Worm (Caenorhabditis elegans) whole organism, L2 larva: ENCODE data around the gene F56D5.2.

Source experiments
- C34F6.9 ChIP-seq: fragments of 150-350 bp; optimal IDR thresholded peaks from 2 replicates; lab custom pipeline; 2014; ENCODE audit warnings: missing biosample characterization, missing genetic modification characterization
- F13H6.1 ChIP-seq: sonication (generic microtip); optimal IDR thresholded peaks from 2 replicates; lab custom pipeline; 2016; ENCODE audit warnings: missing genetic modification characterization, missing compliant biosample characterization
- R02D3.7 ChIP-seq: fragments of 150-350 bp; optimal IDR thresholded peaks from 2 replicates; lab custom pipeline; 2014; ENCODE audit warnings: missing biosample characterization, missing genetic modification characterization
- Y55F3AM.14 ChIP-seq: fragments of 200-800 bp; sonication (Bioruptor generic); optimal IDR thresholded peaks from 2 replicates; lab custom pipeline; 2018; ENCODE audit warnings: mild to moderate bottlenecking, missing genetic modification characterization, missing compliant biosample characterization
- ZK546.5 ChIP-seq: sonication (generic microtip); optimal IDR thresholded peaks from 2 replicates; lab custom pipeline; 2017; ENCODE audit warnings: missing biosample characterization, missing genetic modification characterization
- alr-1 ChIP-seq: fragments of 150-350 bp; optimal IDR thresholded peaks from 2 replicates; lab custom pipeline; 2014; ENCODE audit warnings: missing biosample characterization, missing genetic modification characterization
- aly-2 ChIP-seq: fragments of 150-350 bp; optimal IDR thresholded peaks from 2 replicates; lab custom pipeline; 2014; ENCODE audit warnings: missing biosample characterization, missing genetic modification characterization
- ama-1 ChIP-seq: fragments of 150-350 bp; optimal IDR thresholded peaks from 2 replicates; lab custom pipeline; 2018; ENCODE audit warnings: inconsistent platforms
- blmp-1 ChIP-seq: sonication (generic microtip); optimal IDR thresholded peaks from 2 replicates; lab custom pipeline; 2017; ENCODE audit warnings: missing genetic modification characterization, mild to moderate bottlenecking, missing compliant biosample characterization, antibody characterized with exemption, moderate library complexity; ENCODE audit not compliant: insufficient read depth
- ceh-16 ChIP-seq: fragments of 150-350 bp; optimal IDR thresholded peaks from 2 replicates; lab custom pipeline; 2014; ENCODE audit warnings: missing biosample characterization, missing genetic modification characterization
- ceh-82 ChIP-seq: fragments of 150-350 bp; optimal IDR thresholded peaks from 2 replicates; lab custom pipeline; 2014; ENCODE audit warnings: missing biosample characterization, missing genetic modification characterization
- crh-2 ChIP-seq: sonication (generic microtip); optimal IDR thresholded peaks from 2 replicates; lab custom pipeline; 2017; ENCODE audit warnings: missing biosample characterization, missing genetic modification characterization
- dmd-4 ChIP-seq: sonication (generic microtip); optimal IDR thresholded peaks from 2 replicates; lab custom pipeline; 2017; ENCODE audit warnings: missing biosample characterization, missing genetic modification characterization
- egl-27 ChIP-seq: sonication (generic microtip); optimal IDR thresholded peaks from 3 replicates; lab custom pipeline; 2017; ENCODE audit warnings: missing biosample characterization, missing genetic modification reagents, missing genetic modification characterization
- elt-1 ChIP-seq: fragments of 150-350 bp; optimal IDR thresholded peaks from 2 replicates; lab custom pipeline; 2014; ENCODE audit warnings: missing biosample characterization, missing genetic modification characterization
- elt-3 ChIP-seq: sonication (generic microtip); optimal IDR thresholded peaks from 2 replicates; lab custom pipeline; 2017; ENCODE audit warnings: missing biosample characterization, missing genetic modification characterization
- fos-1 ChIP-seq: fragments of 150-350 bp; optimal IDR thresholded peaks from 2 replicates; lab custom pipeline; 2014; ENCODE audit warnings: missing biosample characterization, missing genetic modification characterization
- gmeb-1 ChIP-seq: fragments of 150-350 bp; optimal IDR thresholded peaks from 2 replicates; lab custom pipeline; 2014; ENCODE audit warnings: missing biosample characterization, missing genetic modification characterization
- lin-11 ChIP-seq: fragments of 150-350 bp; sonication (generic microtip); optimal IDR thresholded peaks from 2 replicates; lab custom pipeline; 2014; ENCODE audit warnings: missing biosample characterization, missing genetic modification characterization, inconsistent platforms, mixed read lengths
- lin-13 ChIP-seq: fragments of 150-350 bp; optimal IDR thresholded peaks from 2 replicates; lab custom pipeline; 2014; ENCODE audit warnings: missing biosample characterization, missing genetic modification reagents, missing genetic modification characterization
- lin-39 ChIP-seq: fragments of 150-350 bp; optimal IDR thresholded peaks from 2 replicates; lab custom pipeline; 2014; ENCODE audit warnings: missing biosample characterization, missing genetic modification reagents, missing genetic modification characterization
- lsy-2 ChIP-seq, 2 experiments: fragments of 150-350 bp in 1 of 2; sonication (generic microtip) in 1 of 2; optimal IDR thresholded peaks; 2 replicates each; lab custom pipeline; 2014 to 2017; ENCODE audit warnings: missing biosample characterization in 2 of 2, missing genetic modification characterization in 2 of 2
- mab-5 ChIP-seq: fragments of 150-350 bp; optimal IDR thresholded peaks from 2 replicates; lab custom pipeline; 2014; ENCODE audit warnings: missing biosample characterization, missing genetic modification characterization
- mbf-1 ChIP-seq: sonication (generic microtip); optimal IDR thresholded peaks from 2 replicates; lab custom pipeline; 2017; ENCODE audit warnings: missing biosample characterization, missing genetic modification characterization
- mdl-1 ChIP-seq, 2 experiments: fragments of 150-350 bp in 1 of 2; sonication (generic microtip) in 1 of 2; optimal IDR thresholded peaks; 2 replicates each; lab custom pipeline; 2017; ENCODE audit warnings: missing biosample characterization in 2 of 2, missing genetic modification characterization in 2 of 2
- nhr-10 ChIP-seq: sonication (generic microtip); optimal IDR thresholded peaks from 2 replicates; lab custom pipeline; 2017; ENCODE audit warnings: missing biosample characterization, missing genetic modification characterization
- nhr-11 ChIP-seq: fragments of 150-350 bp; optimal IDR thresholded peaks from 2 replicates; lab custom pipeline; 2014; ENCODE audit warnings: missing biosample characterization, missing genetic modification characterization
- nhr-12 ChIP-seq: fragments of 150-350 bp; optimal IDR thresholded peaks from 2 replicates; lab custom pipeline; 2014; ENCODE audit warnings: missing biosample characterization, missing genetic modification characterization
- nhr-129 ChIP-seq: fragments of 150-350 bp; optimal IDR thresholded peaks from 2 replicates; lab custom pipeline; 2014; ENCODE audit warnings: missing biosample characterization, missing genetic modification characterization
- nhr-21 ChIP-seq: fragments of 150-350 bp; optimal IDR thresholded peaks from 2 replicates; lab custom pipeline; 2014; ENCODE audit warnings: missing biosample characterization, missing genetic modification characterization
- nhr-23 ChIP-seq: fragments of 150-350 bp; optimal IDR thresholded peaks from 2 replicates; lab custom pipeline; 2014; ENCODE audit warnings: missing biosample characterization, missing genetic modification reagents, missing genetic modification characterization
- nhr-237 ChIP-seq: fragments of 150-350 bp; optimal IDR thresholded peaks from 2 replicates; lab custom pipeline; 2014; ENCODE audit warnings: missing biosample characterization, missing genetic modification characterization
- nhr-25 ChIP-seq: fragments of 150-350 bp; sonication (generic microtip); optimal IDR thresholded peaks from 3 replicates; lab custom pipeline; 2014; ENCODE audit warnings: missing biosample characterization, missing genetic modification characterization
- nhr-6 ChIP-seq: fragments of 150-350 bp; optimal IDR thresholded peaks from 2 replicates; lab custom pipeline; 2014; ENCODE audit warnings: missing biosample characterization, missing genetic modification characterization
- peb-1 ChIP-seq: fragments of 150-350 bp; optimal IDR thresholded peaks from 2 replicates; lab custom pipeline; 2014; ENCODE audit warnings: missing biosample characterization, missing genetic modification characterization
- sem-4 ChIP-seq: fragments of 150-350 bp; optimal IDR thresholded peaks from 2 replicates; lab custom pipeline; 2014; ENCODE audit warnings: missing biosample characterization, missing genetic modification reagents, missing genetic modification characterization
- skn-1 ChIP-seq: sonication (generic microtip); optimal IDR thresholded peaks from 2 replicates; lab custom pipeline; 2017; ENCODE audit warnings: missing biosample characterization, missing genetic modification characterization
- sma-3 ChIP-seq: sonication (generic microtip); optimal IDR thresholded peaks from 2 replicates; lab custom pipeline; 2016; ENCODE audit warnings: missing genetic modification reagents, missing genetic modification characterization, missing compliant biosample characterization
- sma-9 ChIP-seq, 2 experiments: fragments of 150-350 bp in 1 of 2; sonication (generic microtip) in 1 of 2; optimal IDR thresholded peaks; 2 replicates each; lab custom pipeline; 2014 to 2016; ENCODE audit warnings: missing genetic modification characterization in 2 of 2, mild to moderate bottlenecking in 1 of 2, missing biosample characterization in 1 of 2, missing compliant biosample characterization in 1 of 2, missing genetic modification reagents in 1 of 2, moderate library complexity in 1 of 2
- snpc-4 ChIP-seq: fragments of 150-350 bp; optimal IDR thresholded peaks from 2 replicates; lab custom pipeline; 2014; ENCODE audit warnings: missing biosample characterization, missing genetic modification characterization
- unc-39 ChIP-seq: fragments of 150-350 bp; optimal IDR thresholded peaks from 2 replicates; lab custom pipeline; 2014; ENCODE audit warnings: missing biosample characterization, missing genetic modification characterization
- unc-55 ChIP-seq: fragments of 150-350 bp; sonication (generic microtip); optimal IDR thresholded peaks from 3 replicates; lab custom pipeline; 2014; ENCODE audit warnings: missing biosample characterization, missing genetic modification reagents, missing genetic modification characterization
- unc-62 ChIP-seq: fragments of 150-350 bp; optimal IDR thresholded peaks from 2 replicates; lab custom pipeline; 2014; ENCODE audit warnings: missing biosample characterization, missing genetic modification reagents, missing genetic modification characterization
- ztf-1 ChIP-seq: fragments of 200-800 bp; sonication (Bioruptor generic); conservative IDR thresholded peaks from 2 replicates; pipeline ENCODE4 v1.3.6; 2022; ENCODE audit warnings: missing genetic modification characterization, missing compliant biosample characterization
- ztf-11 ChIP-seq: sonication (generic microtip); optimal IDR thresholded peaks from 2 replicates; lab custom pipeline; 2017; ENCODE audit warnings: missing biosample characterization, missing genetic modification characterization

Gene F56D5.2

ce11 chrIV:9398512-9398911 is at the start of gene F56D5.2:
F56D5.2 (minus strand) TSS chrIV:9398612.
- TF ChIP-seq unc-39 = no peak
- TF ChIP-seq egl-27 = no peak
- TF ChIP-seq mdl-1 (tag; optimal IDR thresholded peaks at IDR 0.05; lab: Kevin White, UChicago) = no peak
- no peak for TF ChIP-seq unc-55 (GFP tag; lab: Kevin White, UChicago)
- no peak for TF ChIP-seq elt-3 (tag; lab: Kevin White, UChicago)
- no peak for TF ChIP-seq nhr-25 (tag; lab: Kevin White, UChicago)
- no peak for TF ChIP-seq dmd-4
- TF ChIP-seq gmeb-1 (tag; lab: Kevin White, UChicago) = no peak

- TF ChIP-seq ama-1 (lab: Kevin White, UChicago) (no peak), mab-5 (no peak), nhr-25 (tag; lab: Kevin White, UChicago) (no peak), C34F6.9 (peak; percentile 9), nhr-6 (tag; lab: Kevin White, UChicago) (no peak), gmeb-1 (tag; lab: Kevin White, UChicago) (no peak), nhr-129 (tag; lab: Kevin White, UChicago) (peak; percentile 60), Y55F3AM.14 (GFP tag; lab: Kevin White, UChicago) (no peak), lin-39 (tag; lab: Kevin White, UChicago) (no peak), aly-2 (no peak), nhr-21 (no peak), ZK546.5 (tag; lab: Kevin White, UChicago) (no peak), blmp-1 (tag; lab: Kevin White, UChicago) (no peak), snpc-4 (tag; lab: Kevin White, UChicago) (peak; percentile 32), egl-27 (no peak), R02D3.7 (tag; lab: Kevin White, UChicago) (no peak), F13H6.1 (tag; lab: Kevin White, UChicago) (peak; percentile 47), sma-9 (GFP tag; optimal IDR thresholded peaks at IDR 0.05; lab: Kevin White, UChicago) (peak; percentile 69), sma-9 (tag; optimal IDR thresholded peaks at IDR 0.05; lab: Kevin White, UChicago) (no peak), ztf-1 (GFP tag; lab: Robert Waterston, UW) (no peak), elt-3 (tag; lab: Kevin White, UChicago) (no peak), nhr-10 (tag; lab: Kevin White, UChicago) (no peak), nhr-237 (tag; lab: Kevin White, UChicago) (no peak), skn-1 (tag; lab: Kevin White, UChicago) (no peak), ztf-11 (tag; lab: Kevin White, UChicago) (no peak), elt-1 (tag; lab: Kevin White, UChicago) (no peak), ceh-82 (tag; lab: Kevin White, UChicago) (no peak), ceh-16 (no peak), lin-13 (no peak), nhr-12 (tag; lab: Kevin White, UChicago) (no peak), sem-4 (no peak), unc-39 (no peak), lin-11 (tag; lab: Kevin White, UChicago) (no peak), unc-55 (GFP tag; lab: Kevin White, UChicago) (no peak), dmd-4 (no peak), mbf-1 (no peak), peb-1 (no peak), lsy-2 (tag; optimal IDR thresholded peaks at IDR 0.05; lab: Kevin White, UChicago) (peak in 1 of 2 experiments; percentile 33), nhr-23 (no peak), alr-1 (tag; lab: Kevin White, UChicago) (no peak), crh-2 (tag; lab: Kevin White, UChicago) (no peak), nhr-11 (tag; lab: Kevin White, UChicago) (no peak)
These were observed 48.8 kb upstream of the F56D5.2 start, which contains the start of gene hsp-12.6 for ce11 chrIV:9447209-9447608. hsp-12.6 (minus strand) TSS chrIV:9447228.

- TF ChIP-seq ZK546.5 (tag; lab: Kevin White, UChicago) = no peak
- no peak for TF ChIP-seq mbf-1
- TF ChIP-seq C34F6.9 = no peak
- no peak for TF ChIP-seq unc-62 (GFP tag; lab: Kevin White, UChicago)
- TF ChIP-seq mab-5 = no peak
- TF ChIP-seq blmp-1 (tag; lab: Kevin White, UChicago) = no peak
- TF ChIP-seq nhr-23 = no peak
- no peak for TF ChIP-seq alr-1 (tag; lab: Kevin White, UChicago)
- no peak for TF ChIP-seq lin-13
- no peak for TF ChIP-seq F13H6.1 (tag; lab: Kevin White, UChicago)
- no peak for TF ChIP-seq egl-27
- TF ChIP-seq ztf-11 (tag; lab: Kevin White, UChicago) = no peak
- no peak for TF ChIP-seq sma-3 (GFP tag; lab: Kevin White, UChicago)
- TF ChIP-seq snpc-4 (tag; lab: Kevin White, UChicago) = no peak
- no peak for TF ChIP-seq fos-1 (tag; lab: Kevin White, UChicago)
- no peak for TF ChIP-seq dmd-4
- TF ChIP-seq crh-2 (tag; lab: Kevin White, UChicago) = no peak
- no peak for TF ChIP-seq nhr-10 (tag; lab: Kevin White, UChicago)
- TF ChIP-seq nhr-6 (tag; lab: Kevin White, UChicago) = no peak
These were observed 47.0 kb upstream of the F56D5.2 start, which contains the start of gene hsp-12.3 for ce11 chrIV:9445407-9445806. hsp-12.3 (minus strand) TSS chrIV:9445507.
